Fruit fly (Drosophila melanogaster) whole organism, prepupa: ENCODE data around the gene ssp2.

Experiments
- Blimp-1 ChIP-seq: fragments of 200-800 bp; sonication (Bioruptor generic); optimal IDR thresholded peaks from 3 replicates; lab custom pipeline; 2017; ENCODE audit warnings: missing biosample characterization, missing genetic modification characterization, mild to moderate bottlenecking, moderate library complexity, missing genetic modification reagents
- CG10669 ChIP-seq: fragments of 200-800 bp; sonication (Bioruptor generic); optimal IDR thresholded peaks from 3 replicates; lab custom pipeline; 2018; ENCODE audit warnings: missing biosample characterization, mild to moderate bottlenecking, missing genetic modification characterization, moderate library complexity
- CG11294 ChIP-seq: fragments of 200-800 bp; sonication (Bioruptor generic); IDR thresholded peaks from 2 replicates; pipeline ENCODE4 v1.3.6; 2022; ENCODE audit warnings: missing biosample characterization, missing genetic modification characterization
- CG11762 ChIP-seq: fragments of 200-800 bp; sonication (Bioruptor generic); optimal IDR thresholded peaks from 3 replicates; lab custom pipeline; 2016; ENCODE audit warnings: missing biosample characterization, missing genetic modification characterization; ENCODE audit not compliant: insufficient read depth
- CG11902 ChIP-seq: fragments of 200-800 bp; sonication (Bioruptor generic); optimal IDR thresholded peaks from 3 replicates; lab custom pipeline; 2016; ENCODE audit warnings: missing biosample characterization, missing genetic modification characterization
- CG1621 ChIP-seq: fragments of 200-800 bp; sonication (Bioruptor generic); optimal IDR thresholded peaks from 3 replicates; lab custom pipeline; 2018; ENCODE audit warnings: missing biosample characterization, mild to moderate bottlenecking, missing genetic modification characterization
- CG3032 ChIP-seq: fragments of 200-800 bp; optimal IDR thresholded peaks from 2 replicates; lab custom pipeline; 2019; ENCODE audit warnings: missing biosample characterization, mild to moderate bottlenecking, missing genetic modification characterization, moderate library complexity
- CG31627 ChIP-seq: fragments of 200-800 bp; sonication (Bioruptor generic); optimal IDR thresholded peaks from 3 replicates; lab custom pipeline; 2016; ENCODE audit warnings: missing biosample characterization, missing genetic modification characterization
- CG32006 ChIP-seq: fragments of 200-800 bp; sonication (Bioruptor generic); optimal IDR thresholded peaks from 3 replicates; lab custom pipeline; 2017; ENCODE audit warnings: missing biosample characterization, mild to moderate bottlenecking, missing genetic modification characterization
- CG34406 ChIP-seq: fragments of 200-800 bp; sonication (Bioruptor generic); optimal IDR thresholded peaks from 3 replicates; lab custom pipeline; 2016; ENCODE audit warnings: missing biosample characterization, missing genetic modification characterization
- CG3919 ChIP-seq: fragments of 200-800 bp; sonication (Bioruptor generic); optimal IDR thresholded peaks from 3 replicates; lab custom pipeline; 2016; ENCODE audit warnings: missing biosample characterization, missing genetic modification characterization
- CG6163 ChIP-seq: fragments of 200-800 bp; sonication (Bioruptor generic); IDR thresholded peaks from 3 replicates; pipeline ENCODE4 v1.3.6; 2022; ENCODE audit warnings: missing biosample characterization, missing genetic modification characterization
- CG6276 ChIP-seq: fragments of 200-800 bp; sonication (Bioruptor generic); optimal IDR thresholded peaks from 2 replicates; lab custom pipeline; 2017; ENCODE audit warnings: missing biosample characterization, mild to moderate bottlenecking, missing genetic modification characterization
- CG6808 ChIP-seq: fragments of 200-800 bp; sonication (Bioruptor generic); optimal IDR thresholded peaks from 3 replicates; lab custom pipeline; 2017; ENCODE audit warnings: missing biosample characterization, missing genetic modification characterization, mild to moderate bottlenecking, moderate library complexity, missing genetic modification reagents
- CG6854 ChIP-seq: fragments of 200-800 bp; sonication (Bioruptor generic); optimal IDR thresholded peaks from 2 replicates; lab custom pipeline; 2017; ENCODE audit warnings: missing biosample characterization, mild to moderate bottlenecking, missing genetic modification characterization
- CG8119 ChIP-seq: fragments of 200-800 bp; sonication (Bioruptor generic); IDR thresholded peaks from 3 replicates; pipeline ENCODE4 v1.3.6; 2022; ENCODE audit warnings: missing biosample characterization, missing genetic modification characterization
- CG8319 ChIP-seq: fragments of 200-800 bp; sonication (Bioruptor generic); optimal IDR thresholded peaks from 3 replicates; lab custom pipeline; 2016; ENCODE audit warnings: missing biosample characterization, missing genetic modification characterization
- CG8632 ChIP-seq: fragments of 200-800 bp; sonication (Bioruptor generic); optimal IDR thresholded peaks from 3 replicates; lab custom pipeline; 2016; ENCODE audit warnings: missing biosample characterization, missing genetic modification characterization
- CG9139 ChIP-seq: fragments of 200-800 bp; sonication (Bioruptor generic); optimal IDR thresholded peaks from 3 replicates; lab custom pipeline; 2017; ENCODE audit warnings: missing biosample characterization, mild to moderate bottlenecking, missing genetic modification characterization
- Eip78C ChIP-seq: fragments of 200-800 bp; sonication (Bioruptor generic); peaks from one replicate; lab custom pipeline; 2016; ENCODE audit warnings: missing biosample characterization, missing genetic modification characterization
- Gug ChIP-seq: fragments of 200-800 bp; sonication (Bioruptor generic); IDR thresholded peaks from 2 replicates; pipeline ENCODE4 v1.3.6; 2022; ENCODE audit warnings: missing biosample characterization, missing genetic modification characterization
- Hr39 ChIP-seq: fragments of 200-800 bp; sonication (Bioruptor generic); optimal IDR thresholded peaks from 2 replicates; lab custom pipeline; 2016; ENCODE audit warnings: missing biosample characterization, missing genetic modification characterization
- Hr4 ChIP-seq: fragments of 200-800 bp; sonication (Bioruptor generic); optimal IDR thresholded peaks from 3 replicates; lab custom pipeline; 2016; ENCODE audit warnings: missing biosample characterization, missing genetic modification characterization
- Met ChIP-seq: fragments of 200-800 bp; sonication (Bioruptor generic); optimal IDR thresholded peaks from 3 replicates; lab custom pipeline; 2016; ENCODE audit warnings: missing biosample characterization, missing genetic modification characterization
- OdsH ChIP-seq: fragments of 200-800 bp; sonication (Bioruptor generic); optimal IDR thresholded peaks from 3 replicates; lab custom pipeline; 2016; ENCODE audit warnings: missing biosample characterization, missing genetic modification characterization
- Smox ChIP-seq: fragments of 200-800 bp; sonication (Bioruptor generic); optimal IDR thresholded peaks from 3 replicates; lab custom pipeline; 2016; ENCODE audit warnings: missing biosample characterization, missing genetic modification characterization
- Sox102F ChIP-seq: fragments of 200-800 bp; sonication (Bioruptor generic); optimal IDR thresholded peaks from 2 replicates; lab custom pipeline; 2016; ENCODE audit warnings: missing biosample characterization, mild to moderate bottlenecking, missing genetic modification characterization
- Sox14 ChIP-seq: fragments of 200-800 bp; sonication (Bioruptor generic); optimal IDR thresholded peaks from 3 replicates; lab custom pipeline; 2016; ENCODE audit warnings: missing biosample characterization, missing genetic modification characterization
- Sox15 ChIP-seq: fragments of 200-800 bp; sonication (Bioruptor generic); optimal IDR thresholded peaks from 3 replicates; lab custom pipeline; 2016; ENCODE audit warnings: missing biosample characterization, missing genetic modification characterization
- achi ChIP-seq: fragments of 200-800 bp; sonication (Bioruptor generic); optimal IDR thresholded peaks from 3 replicates; lab custom pipeline; 2016; ENCODE audit warnings: missing biosample characterization, missing genetic modification characterization
- acj6 ChIP-seq: fragments of 200-800 bp; sonication (Bioruptor generic); optimal IDR thresholded peaks from 3 replicates; lab custom pipeline; 2016; ENCODE audit warnings: missing biosample characterization, missing genetic modification characterization
- dac ChIP-seq: fragments of 200-800 bp; sonication (Bioruptor generic); optimal IDR thresholded peaks from 2 replicates; lab custom pipeline; 2017; ENCODE audit warnings: missing biosample characterization, mild to moderate bottlenecking, missing genetic modification characterization
- dsx ChIP-seq: fragments of 200-800 bp; optimal IDR thresholded peaks from 3 replicates; lab custom pipeline; 2019; ENCODE audit warnings: missing biosample characterization, mild to moderate bottlenecking, missing genetic modification characterization, moderate library complexity; ENCODE audit not compliant: poor library complexity, severe bottlenecking
- eg ChIP-seq: fragments of 200-800 bp; sonication (Bioruptor generic); IDR thresholded peaks from 3 replicates; pipeline ENCODE4 v1.3.6; 2022; ENCODE audit warnings: missing biosample characterization, missing genetic modification characterization
- esn ChIP-seq: fragments of 200-800 bp; sonication (Bioruptor generic); optimal IDR thresholded peaks from 2 replicates; lab custom pipeline; 2016; ENCODE audit warnings: missing biosample characterization, mild to moderate bottlenecking, missing genetic modification characterization, moderate library complexity
- fkh ChIP-seq: fragments of 200-800 bp; sonication (Bioruptor generic); optimal IDR thresholded peaks from 3 replicates; lab custom pipeline; 2017; ENCODE audit warnings: missing biosample characterization, mild to moderate bottlenecking, missing genetic modification characterization, moderate library complexity
- lz ChIP-seq: fragments of 200-800 bp; sonication (Bioruptor generic); optimal IDR thresholded peaks from 3 replicates; lab custom pipeline; 2016; ENCODE audit warnings: missing biosample characterization, missing genetic modification characterization
- net ChIP-seq: fragments of 200-800 bp; sonication (Bioruptor generic); optimal IDR thresholded peaks from 3 replicates; lab custom pipeline; 2016; ENCODE audit warnings: missing biosample characterization, missing genetic modification characterization
- pdm3 ChIP-seq: fragments of 200-800 bp; sonication (Bioruptor generic); optimal IDR thresholded peaks from 3 replicates; lab custom pipeline; 2016; ENCODE audit warnings: missing biosample characterization, missing genetic modification characterization
- salr ChIP-seq, 2 experiments: fragments of 200-800 bp; sonication (Bioruptor generic); optimal IDR thresholded peaks; 3 replicates each; lab custom pipeline; 2016 to 2018; ENCODE audit warnings: missing biosample characterization in 2 of 2, missing genetic modification characterization in 2 of 2, mild to moderate bottlenecking in 1 of 2
- spab ChIP-seq: fragments of 200-800 bp; sonication (Bioruptor generic); optimal IDR thresholded peaks from 2 replicates; lab custom pipeline; 2017; ENCODE audit warnings: missing biosample characterization, mild to moderate bottlenecking, missing genetic modification characterization, missing genetic modification reagents
- ss ChIP-seq, 2 experiments: fragments of 200-800 bp; sonication (Bioruptor generic); optimal IDR thresholded peaks; 2 replicates in 1 of 2; 3 replicates in 1 of 2; lab custom pipeline; 2017 to 2018; ENCODE audit warnings: mild to moderate bottlenecking in 2 of 2, missing biosample characterization in 2 of 2, missing genetic modification characterization in 2 of 2, moderate library complexity in 1 of 2
- svp ChIP-seq: fragments of 200-800 bp; sonication (Bioruptor generic); peaks from one replicate; lab custom pipeline; 2016; ENCODE audit warnings: missing biosample characterization, missing genetic modification characterization
- topi ChIP-seq: fragments of 200-800 bp; sonication (Bioruptor generic); optimal IDR thresholded peaks from 3 replicates; lab custom pipeline; 2016; ENCODE audit warnings: missing biosample characterization, missing genetic modification characterization
- vri ChIP-seq: fragments of 200-800 bp; sonication (Bioruptor generic); optimal IDR thresholded peaks from 3 replicates; lab custom pipeline; 2016; ENCODE audit warnings: missing biosample characterization, mild to moderate bottlenecking, missing genetic modification characterization

The ssp2 gene

DNA sequence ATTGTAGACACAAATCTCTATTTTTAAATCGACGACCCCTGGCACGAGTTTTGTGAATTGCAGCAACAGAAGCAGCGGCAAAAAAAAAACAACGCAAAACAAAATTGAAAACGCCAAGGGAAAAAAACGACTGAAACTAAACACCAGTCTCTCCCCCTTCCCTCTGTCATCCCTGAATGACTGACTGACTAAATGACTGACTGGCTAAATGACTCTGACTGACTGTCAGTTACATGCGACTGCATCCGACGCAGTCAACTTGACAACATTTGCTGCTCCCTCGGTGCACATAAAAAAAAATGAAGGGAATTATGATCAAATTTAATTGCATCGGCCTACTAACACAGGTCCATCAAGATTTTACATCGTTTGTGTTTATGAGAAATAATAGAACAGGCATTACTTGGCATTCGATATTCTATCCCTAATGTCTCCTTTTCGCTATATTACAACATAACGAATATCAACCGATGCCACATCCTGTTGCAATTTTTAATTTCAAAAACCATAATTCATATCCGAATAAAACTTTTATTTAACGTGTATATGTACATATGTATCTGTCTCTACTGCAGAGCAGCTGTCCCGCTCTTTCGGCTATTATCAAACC, 47.3 kb upstream of the ssp2 start (continued):
- TF ChIP-seq OdsH (GFP tag; lab: Kevin White, UChicago) = peak; percentile 75
- peak; percentile 49 for TF ChIP-seq topi (GFP tag; lab: Kevin White, UChicago)
- no peak for TF ChIP-seq fkh (GFP tag; lab: Kevin White, UChicago)
- TF ChIP-seq CG3032 (tag; lab: Kevin White, UChicago) = peak; percentile 23
- TF ChIP-seq CG3919 (GFP tag; lab: Kevin White, UChicago) = peak; percentile 51
- TF ChIP-seq CG6163 = 0 out of 3 replicates have a peak, but pooled peaks have one; percentile 38
- peak; percentile 18 for TF ChIP-seq Sox102F (GFP tag; lab: Kevin White, UChicago)
- TF ChIP-seq Met (GFP tag; lab: Kevin White, UChicago) = peak; percentile 64
- TF ChIP-seq CG11294 (GFP tag; lab: Robert Waterston, UW) = peak; percentile 57
- peak; percentile 64 for TF ChIP-seq spab (GFP tag; lab: Kevin White, UChicago)
- TF ChIP-seq Hr39 (GFP tag; lab: Kevin White, UChicago) = peak; percentile 24
- peak; percentile 43 for TF ChIP-seq svp (GFP tag; lab: Kevin White, UChicago)
- TF ChIP-seq CG31627 (GFP tag; lab: Kevin White, UChicago) = peak; percentile 18
- TF ChIP-seq eg (GFP tag; lab: Robert Waterston, UW) = peak; percentile 44; the same call in 2 of the 3 replicates
- peak; percentile 70 for TF ChIP-seq pdm3 (GFP tag; lab: Kevin White, UChicago)
- no peak for TF ChIP-seq dsx (GFP tag; lab: Kevin White, UChicago)
- TF ChIP-seq CG9139 = no peak
- peak; percentile 85 for TF ChIP-seq CG32006
- peak; percentile 17 for TF ChIP-seq CG11902 (GFP tag; lab: Kevin White, UChicago)
- peak; percentile 38 for TF ChIP-seq CG11762
- TF ChIP-seq CG10669 = peak; percentile 69
- TF ChIP-seq CG8319 = peak; percentile 41
- peak; percentile 58 for TF ChIP-seq acj6 (GFP tag; lab: Kevin White, UChicago)
- no peak for TF ChIP-seq Blimp-1 (GFP tag; lab: Kevin White, UChicago)
- no peak for TF ChIP-seq vri (GFP tag; lab: Kevin White, UChicago)
- TF ChIP-seq CG6854 (GFP tag; lab: Kevin White, UChicago) = no peak
- peak; percentile 56 for TF ChIP-seq dac (GFP tag; lab: Kevin White, UChicago)
- TF ChIP-seq ss (GFP tag; optimal IDR thresholded peaks at IDR 0.05; lab: Kevin White, UChicago) = peak; percentile 59 to 64
- TF ChIP-seq Sox15 (GFP tag; lab: Kevin White, UChicago) = peak; percentile 5
- TF ChIP-seq CG1621 = peak; percentile 57
- TF ChIP-seq Eip78C = peak; percentile 97
- peak; percentile 71 for TF ChIP-seq Gug (GFP tag; lab: Robert Waterston, UW)
- peak; percentile 34 for TF ChIP-seq CG34406 (GFP tag; lab: Kevin White, UChicago)
- TF ChIP-seq, all 60 proteins: peak for 46

DNA sequence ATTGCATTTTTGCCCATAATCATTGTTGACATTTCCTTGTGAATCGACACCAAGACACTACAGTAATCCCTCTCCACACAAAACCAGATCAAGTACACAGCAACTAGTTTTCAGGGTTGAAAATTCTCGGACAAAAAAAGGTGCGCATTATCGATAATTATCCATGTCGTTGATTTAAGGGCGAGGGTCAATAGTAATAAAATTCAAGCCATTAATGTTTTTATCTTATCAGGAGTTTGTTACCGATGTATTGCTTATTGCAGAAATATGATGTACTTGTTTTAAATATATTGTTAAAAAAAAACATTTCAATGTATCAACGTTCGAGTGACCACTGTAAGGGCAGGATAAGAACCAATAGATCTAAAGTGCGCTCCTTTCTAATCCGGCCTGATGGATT, 46.2 kb upstream of the ssp2 start:
- TF ChIP-seq net (peak; percentile 13), CG8632 (GFP tag; lab: Kevin White, UChicago) (peak; percentile 12), Eip78C (peak; percentile 49), vri (GFP tag; lab: Kevin White, UChicago) (no peak), Blimp-1 (GFP tag; lab: Kevin White, UChicago) (no peak), Met (GFP tag; lab: Kevin White, UChicago) (peak; percentile 23), CG10669 (peak; percentile 43), CG3032 (tag; lab: Kevin White, UChicago) (peak; percentile 28), dsx (GFP tag; lab: Kevin White, UChicago) (no peak), CG32006 (peak; percentile 41), eg (GFP tag; lab: Robert Waterston, UW) (peak; percentile 16; the same call in 1 of the 3 replicates), CG8119 (GFP tag; lab: Robert Waterston, UW) (no peak), topi (GFP tag; lab: Kevin White, UChicago) (peak; percentile 6), acj6 (GFP tag; lab: Kevin White, UChicago) (peak; percentile 48), lz (peak; percentile 0), esn (GFP tag; lab: Kevin White, UChicago) (peak; percentile 8), Sox102F (GFP tag; lab: Kevin White, UChicago) (peak; percentile 32), CG31627 (GFP tag; lab: Kevin White, UChicago) (no peak), CG11294 (GFP tag; lab: Robert Waterston, UW) (no peak), Hr4 (GFP tag; lab: Kevin White, UChicago) (peak; percentile 34), salr (GFP tag; optimal IDR thresholded peaks at IDR 0.05; lab: Kevin White, UChicago) (peak in 1 of 2 experiments; percentile 38), CG3919 (GFP tag; lab: Kevin White, UChicago) (peak; percentile 14), ss (GFP tag; optimal IDR thresholded peaks at IDR 0.05; lab: Kevin White, UChicago) (peak in 1 of 2 experiments; percentile 15), Smox (no peak), CG6808 (GFP tag; lab: Kevin White, UChicago) (peak; percentile 15), pdm3 (GFP tag; lab: Kevin White, UChicago) (peak; percentile 31), OdsH (GFP tag; lab: Kevin White, UChicago) (peak; percentile 21), svp (GFP tag; lab: Kevin White, UChicago) (peak; percentile 34), achi (GFP tag; lab: Kevin White, UChicago) (peak; percentile 47), Hr39 (GFP tag; lab: Kevin White, UChicago) (peak; percentile 38), Sox14 (GFP tag; lab: Kevin White, UChicago) (peak; percentile 3), CG6276 (GFP tag; lab: Kevin White, UChicago) (no peak), Gug (GFP tag; lab: Robert Waterston, UW) (0 out of 2 replicates have a peak, but pooled peaks have one; percentile 18)
